Worm (Caenorhabditis elegans) whole organism, L4/young adult: ENCODE data around the gene F14H3.12.

Source experiments
- W03F9.2 ChIP-seq: fragments of 150-350 bp; optimal IDR thresholded peaks from 2 replicates; lab custom pipeline; 2014; ENCODE audit warnings: missing biosample characterization, missing genetic modification characterization
- dao-5 ChIP-seq: sonication (generic microtip); optimal IDR thresholded peaks from 2 replicates; lab custom pipeline; 2016; ENCODE audit warnings: missing genotype, missing genetic modification characterization, moderate library complexity, missing compliant biosample characterization
- him-1 ChIP-seq: sonication (generic microtip); optimal IDR thresholded peaks from 2 replicates; lab custom pipeline; 2016; ENCODE audit warnings: missing genotype, missing genetic modification reagents, missing genetic modification characterization, missing compliant biosample characterization

- TF ChIP-seq him-1 (tag; lab: Kevin White, UChicago) (no peak), W03F9.2 (tag; lab: Kevin White, UChicago) (no peak), dao-5 (tag; lab: Kevin White, UChicago) (no peak)
Observed at ce11 chrV:16058872-16059271, 16.3 kb downstream of the F14H3.12 start, which contains the start of gene F14H3.6.
